ENCODE assay signal across 1 fruit fly cellular context in the genomic region with DNA sequence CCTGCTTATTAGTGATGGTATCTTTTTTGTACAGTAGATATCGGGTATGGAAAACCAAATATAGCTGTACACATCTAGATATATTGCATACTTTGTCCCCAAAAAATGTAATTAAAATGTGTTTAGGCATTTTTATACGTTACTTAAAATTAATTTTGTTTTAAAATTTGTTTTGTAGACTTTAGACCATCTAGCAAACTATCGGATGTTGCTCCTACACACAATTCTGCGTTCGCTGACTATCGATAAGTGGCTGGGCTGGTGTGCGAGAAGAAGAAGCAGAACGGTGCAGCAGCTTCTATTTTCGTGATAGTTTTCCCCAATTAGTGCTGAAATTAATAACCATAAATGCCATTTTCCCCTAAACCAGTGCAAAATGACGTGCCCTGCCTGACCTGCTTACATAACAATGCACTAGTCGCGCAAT.
TF ChIP-seq lines count a peak whose summit lies in the region.

A gene (minus strand): TSS at position 1 of the 427 bp plus-strand sequence.
A gene (plus strand): TSS at position 143 of the 427 bp plus-strand sequence.

TF ChIP-seq in whole organism, embryonic, 481 proteins besides CTCF, POLR2A, EP300 and RAD21 (continued from another document):
- peak; percentile 97 for TF ChIP-seq CG13287 (GFP tag; IDR thresholded peaks at IDR 0.05; lab: Robert Waterston, UW; ENCODE audit: partially characterized antibody)
- peak; percentile 83 for TF ChIP-seq CG11398 (GFP tag; optimal IDR thresholded peaks at IDR 0.05; lab: Kevin White, UChicago)
- TF ChIP-seq CG15601 (tag; optimal IDR thresholded peaks at IDR 0.05; lab: Kevin White, UChicago), result no peak
- peak; percentile 86; the same call in 1 of the 4 replicates for TF ChIP-seq chinmo (GFP tag; IDR thresholded peaks at IDR 0.05; lab: Robert Waterston, UW; ENCODE audit: partially characterized antibody)
- TF ChIP-seq CG18011 (GFP tag; optimal IDR thresholded peaks at IDR 0.05; lab: Kevin White, UChicago), result peak; percentile 75
- TF ChIP-seq repo (GFP tag; optimal IDR thresholded peaks at IDR 0.05; lab: Kevin White, UChicago), result peak; percentile 74
- TF ChIP-seq CG2875 (GFP tag; optimal IDR thresholded peaks at IDR 0.05; lab: Kevin White, UChicago), result peak; percentile 28
- peak; percentile 97 for TF ChIP-seq inv (GFP tag; IDR thresholded peaks at IDR 0.05; lab: Robert Waterston, UW; ENCODE audit: partially characterized antibody)
- no peak for TF ChIP-seq Sox102F (GFP tag; optimal IDR thresholded peaks at IDR 0.05; lab: Kevin White, UChicago)
- peak; percentile 24 for TF ChIP-seq CG17912 (GFP tag; optimal IDR thresholded peaks at IDR 0.05; lab: Kevin White, UChicago)
- peak; percentile 70 for TF ChIP-seq p53 (GFP tag; optimal IDR thresholded peaks at IDR 0.05; lab: Kevin White, UChicago)
- no peak for TF ChIP-seq lbe (GFP tag; optimal IDR thresholded peaks at IDR 0.05; lab: Kevin White, UChicago)
- TF ChIP-seq klu (GFP tag; IDR thresholded peaks at IDR 0.05; lab: Robert Waterston, UW), result peak; percentile 80
- peak; percentile 69 for TF ChIP-seq Mes4 (GFP tag; optimal IDR thresholded peaks at IDR 0.05; lab: Kevin White, UChicago)
- TF ChIP-seq seq (GFP tag; IDR thresholded peaks at IDR 0.05; lab: Robert Waterston, UW), result peak; percentile 47; the same call in 1 of the 2 replicates
- peak; percentile 96 for TF ChIP-seq unc-4 (GFP tag; IDR thresholded peaks at IDR 0.05; lab: Robert Waterston, UW; ENCODE audit: partially characterized antibody)
- TF ChIP-seq ato (GFP tag; IDR thresholded peaks at IDR 0.05; lab: Robert Waterston, UW; ENCODE audit: partially characterized antibody), result peak; percentile 74
- peak; percentile 89 for TF ChIP-seq tin (GFP tag; optimal IDR thresholded peaks at IDR 0.05; lab: Kevin White, UChicago)
- no peak for TF ChIP-seq Dfd (GFP tag; optimal IDR thresholded peaks at IDR 0.05; lab: Kevin White, UChicago)
- peak; percentile 74 for TF ChIP-seq wdn (GFP tag; IDR thresholded peaks at IDR 0.05; lab: Robert Waterston, UW)
- no peak for TF ChIP-seq CG6254 (GFP tag; optimal IDR thresholded peaks at IDR 0.05; lab: Kevin White, UChicago)
- no peak for TF ChIP-seq CG31365 (tag; optimal IDR thresholded peaks at IDR 0.05; lab: Kevin White, UChicago)
- peak; percentile 84 for TF ChIP-seq CG8089 (GFP tag; optimal IDR thresholded peaks at IDR 0.05; lab: Kevin White, UChicago)
- TF ChIP-seq dan (GFP tag; IDR thresholded peaks at IDR 0.05; lab: Robert Waterston, UW), result peak; percentile 68
- peak; percentile 84 for TF ChIP-seq bbx (GFP tag; IDR thresholded peaks at IDR 0.05; lab: Robert Waterston, UW; ENCODE audit: partially characterized antibody)
- peak; percentile 75 for TF ChIP-seq CG10462 (GFP tag; optimal IDR thresholded peaks at IDR 0.05; lab: Kevin White, UChicago)
- peak; percentile 83 for TF ChIP-seq ase (GFP tag; IDR thresholded peaks at IDR 0.05; lab: Robert Waterston, UW)
- peak; percentile 85 for TF ChIP-seq Fer3 (tag; optimal IDR thresholded peaks at IDR 0.05; lab: Kevin White, UChicago)
- TF ChIP-seq nerfin-2 (GFP tag; IDR thresholded peaks at IDR 0.05; lab: Robert Waterston, UW; ENCODE audit: partially characterized antibody), result peak; percentile 89
- TF ChIP-seq Atf3 (GFP tag; optimal IDR thresholded peaks at IDR 0.05; lab: Kevin White, UChicago), result peak; percentile 86
- TF ChIP-seq CG9727 (GFP tag; optimal IDR thresholded peaks at IDR 0.05; lab: Kevin White, UChicago), result peak; percentile 83
- peak; percentile 9 for TF ChIP-seq scrt (GFP tag; optimal IDR thresholded peaks at IDR 0.05; lab: Kevin White, UChicago)
- TF ChIP-seq HLHmδ (GFP tag; optimal IDR thresholded peaks at IDR 0.05; lab: Kevin White, UChicago), result no peak
- TF ChIP-seq HLH54F (GFP tag; optimal IDR thresholded peaks at IDR 0.05; lab: Kevin White, UChicago), result peak; percentile 94
- TF ChIP-seq CG4617 (GFP tag; optimal IDR thresholded peaks at IDR 0.05; lab: Kevin White, UChicago; ENCODE audit: borderline replicate concordance), result peak; percentile 97
- peak; percentile 50; the same call in 1 of the 2 replicates for TF ChIP-seq ro (GFP tag; IDR thresholded peaks at IDR 0.05; lab: Robert Waterston, UW)
- peak; percentile 93 for TF ChIP-seq CG6272 (GFP tag; IDR thresholded peaks at IDR 0.05; lab: Robert Waterston, UW)
- peak; percentile 77 for TF ChIP-seq cas (GFP tag; IDR thresholded peaks at IDR 0.05; lab: Robert Waterston, UW)
- no peak for TF ChIP-seq sug (tag; optimal IDR thresholded peaks at IDR 0.05; lab: Kevin White, UChicago)
- TF ChIP-seq CG12942 (GFP tag; optimal IDR thresholded peaks at IDR 0.05; lab: Kevin White, UChicago), result peak; percentile 91
- peak; percentile 75 for TF ChIP-seq fd96Cb (tag; optimal IDR thresholded peaks at IDR 0.05; lab: Kevin White, UChicago)
- TF ChIP-seq CG11695 (GFP tag; IDR thresholded peaks at IDR 0.05; lab: Robert Waterston, UW), result peak; percentile 69; the same call in 2 of the 3 replicates
- TF ChIP-seq ttk (GFP tag; IDR thresholded peaks at IDR 0.05; lab: Robert Waterston, UW), result peak; percentile 87
- no peak for TF ChIP-seq Asciz (GFP tag; optimal IDR thresholded peaks at IDR 0.05; lab: Kevin White, UChicago)
- TF ChIP-seq Drgx (GFP tag; IDR thresholded peaks at IDR 0.05; lab: Robert Waterston, UW), result peak; percentile 71
- TF ChIP-seq dm (GFP tag; optimal IDR thresholded peaks at IDR 0.05; lab: Kevin White, UChicago), result peak; percentile 86
- peak; percentile 76 for TF ChIP-seq CG14050 (GFP tag; IDR thresholded peaks at IDR 0.05; lab: Robert Waterston, UW)
- TF ChIP-seq grn (GFP tag; optimal IDR thresholded peaks at IDR 0.05; lab: Kevin White, UChicago), result no peak
- TF ChIP-seq ash1 (GFP tag; optimal IDR thresholded peaks at IDR 0.05; lab: Kevin White, UChicago), result no peak
- TF ChIP-seq sens-2 (GFP tag; IDR thresholded peaks at IDR 0.05; lab: Robert Waterston, UW), result peak; percentile 13; the same call in 1 of the 2 replicates
- peak; percentile 79 for TF ChIP-seq crc (GFP tag; optimal IDR thresholded peaks at IDR 0.05; lab: Kevin White, UChicago)
- peak; percentile 74 for TF ChIP-seq gt (GFP tag; IDR thresholded peaks at IDR 0.05; lab: Robert Waterston, UW)
- peak; percentile 81 for TF ChIP-seq CG18476 (GFP tag; optimal IDR thresholded peaks at IDR 0.05; lab: Kevin White, UChicago)
- TF ChIP-seq gfzf (GFP tag; optimal IDR thresholded peaks at IDR 0.05; lab: Kevin White, UChicago), result peak; percentile 26
- peak; percentile 93 for TF ChIP-seq CG13624 (GFP tag; optimal IDR thresholded peaks at IDR 0.05; lab: Kevin White, UChicago)
- TF ChIP-seq salm (tag; optimal IDR thresholded peaks at IDR 0.05; lab: Kevin White, UChicago), result peak; percentile 42
- TF ChIP-seq CG8924 (tag; optimal IDR thresholded peaks at IDR 0.05; lab: Kevin White, UChicago), result peak; percentile 82
- TF ChIP-seq CG2116 (GFP tag; optimal IDR thresholded peaks at IDR 0.05; lab: Kevin White, UChicago), result peak; percentile 93
- TF ChIP-seq CG13123 (GFP tag; optimal IDR thresholded peaks at IDR 0.05; lab: Kevin White, UChicago), result peak; percentile 67
TF ChIP-seq in whole organism, embryonic: peak in this region for 365.
